Fruit fly (Drosophila melanogaster): Measurements from ENCODE around the gene CG13083.

Gene CG13083

dm6 chr2L:19439598-19440230 is 47.6 kb upstream of the CG13083 start (continued):
- TF ChIP-seq inv (GFP tag; IDR thresholded peaks at IDR 0.05; ENCODE audit: partially characterized antibody) = no peak
- TF ChIP-seq CG2712 (tag; optimal IDR thresholded peaks at IDR 0.05) = peak; percentile 75
- 0 out of 2 replicates have a peak, but pooled peaks have one; percentile 45 for TF ChIP-seq CG5953 (GFP tag; IDR thresholded peaks at IDR 0.05)
- TF ChIP-seq slou (GFP tag; optimal IDR thresholded peaks at IDR 0.05) = no peak
- TF ChIP-seq nmo (GFP tag; optimal IDR thresholded peaks at IDR 0.05) = peak; percentile 73
- no peak for TF ChIP-seq knrl (GFP tag; IDR thresholded peaks at IDR 0.05; ENCODE audit: partially characterized antibody)
- TF ChIP-seq h (optimal IDR thresholded peaks at IDR 0.05) = no peak
- peak; percentile 61 for TF ChIP-seq nerfin-1 (tag; optimal IDR thresholded peaks at IDR 0.05)
- peak; percentile 43; the same call in 1 of the 2 replicates for TF ChIP-seq gt (GFP tag; IDR thresholded peaks at IDR 0.05)
- peak; percentile 23 for TF ChIP-seq D19B (GFP tag; optimal IDR thresholded peaks at IDR 0.05)
- peak; percentile 51 for TF ChIP-seq Dad (GFP tag; optimal IDR thresholded peaks at IDR 0.05)
- TF ChIP-seq CG10979 (tag; optimal IDR thresholded peaks at IDR 0.05) = peak; percentile 73
- peak; percentile 66 for TF ChIP-seq CG10462 (GFP tag; optimal IDR thresholded peaks at IDR 0.05)
- TF ChIP-seq CG15514 (GFP tag; optimal IDR thresholded peaks at IDR 0.05) = peak; percentile 62
- TF ChIP-seq fd64A (GFP tag; optimal IDR thresholded peaks at IDR 0.05) = peak; percentile 14
- TF ChIP-seq nau (GFP tag; optimal IDR thresholded peaks at IDR 0.05) = peak; percentile 57
- TF ChIP-seq ash1 (GFP tag; optimal IDR thresholded peaks at IDR 0.05) = no peak
- peak; percentile 87 for TF ChIP-seq CG8388 (GFP tag; optimal IDR thresholded peaks at IDR 0.05)
- peak; percentile 89 for TF ChIP-seq CG8924 (tag; optimal IDR thresholded peaks at IDR 0.05)
- 0 out of 3 replicates have a peak, but pooled peaks have one; percentile 60 for TF ChIP-seq CG3726 (GFP tag; IDR thresholded peaks at IDR 0.05)
- TF ChIP-seq Vsx1 (GFP tag; optimal IDR thresholded peaks at IDR 0.05) = peak; percentile 67
- peak; percentile 75 for TF ChIP-seq Deaf1 (tag; optimal IDR thresholded peaks at IDR 0.05)
- peak; percentile 71 for TF ChIP-seq NfI (GFP tag; optimal IDR thresholded peaks at IDR 0.05)
- no peak for TF ChIP-seq Tbp (GFP tag; optimal IDR thresholded peaks at IDR 0.05)
- peak; percentile 67 for TF ChIP-seq Fer3 (tag; optimal IDR thresholded peaks at IDR 0.05)
- TF ChIP-seq CG10431 (GFP tag; optimal IDR thresholded peaks at IDR 0.05) = no peak
- TF ChIP-seq trem (tag; optimal IDR thresholded peaks at IDR 0.05) = peak; percentile 65
- TF ChIP-seq peb (GFP tag; IDR thresholded peaks at IDR 0.05) = peak; percentile 21; the same call in 1 of the 2 replicates
- 0 out of 2 replicates have a peak, but pooled peaks have one; percentile 34 for TF ChIP-seq Oaz (GFP tag; IDR thresholded peaks at IDR 0.05)
- TF ChIP-seq pita (GFP tag; optimal IDR thresholded peaks at IDR 0.05) = no peak
- peak; percentile 63 for TF ChIP-seq CG31365 (tag; optimal IDR thresholded peaks at IDR 0.05)
- TF ChIP-seq tup (GFP tag; optimal IDR thresholded peaks at IDR 0.05) = peak; percentile 37
- peak; percentile 74 for TF ChIP-seq fd96Cb (tag; optimal IDR thresholded peaks at IDR 0.05)
- TF ChIP-seq hbn (GFP tag; IDR thresholded peaks at IDR 0.05; ENCODE audit: partially characterized antibody) = no peak
- TF ChIP-seq ssp (GFP tag; IDR thresholded peaks at IDR 0.05) = peak; percentile 50; the same call in 1 of the 2 replicates
- TF ChIP-seq chinmo (GFP tag; IDR thresholded peaks at IDR 0.05; ENCODE audit: partially characterized antibody) = 0 out of 4 replicates have a peak, but pooled peaks have one; percentile 73
- peak; percentile 79 for TF ChIP-seq CG14441 (GFP tag; IDR thresholded peaks at IDR 0.05)
- TF ChIP-seq CG13894 (tag; optimal IDR thresholded peaks at IDR 0.05) = no peak
- peak; percentile 54; the same call in 1 of the 2 replicates for TF ChIP-seq Rx (GFP tag; IDR thresholded peaks at IDR 0.05)
- peak; percentile 32; the same call in 1 of the 2 replicates for TF ChIP-seq klu (GFP tag; IDR thresholded peaks at IDR 0.05)
- peak; percentile 67 for TF ChIP-seq CG13123 (GFP tag; optimal IDR thresholded peaks at IDR 0.05)
- TF ChIP-seq shn (GFP tag; optimal IDR thresholded peaks at IDR 0.05) = peak; percentile 31
- TF ChIP-seq CG30403 (GFP tag; optimal IDR thresholded peaks at IDR 0.05) = peak; percentile 91
- TF ChIP-seq CG15269 (tag; optimal IDR thresholded peaks at IDR 0.05) = peak; percentile 96
- TF ChIP-seq lola (GFP tag; optimal IDR thresholded peaks at IDR 0.05) = peak in 1 of 3 experiments; percentile 68
- TF ChIP-seq zen (tag; optimal IDR thresholded peaks at IDR 0.05) = no peak
- TF ChIP-seq CG7372 (GFP tag; IDR thresholded peaks at IDR 0.05) = peak; percentile 58; the same call in 1 of the 2 replicates
- TF ChIP-seq crp (GFP tag; optimal IDR thresholded peaks at IDR 0.05) = peak in 1 of 2 experiments; percentile 60

Measured in whole organism, embryonic.